Worm (Caenorhabditis elegans): ENCODE results near the gene bbs-2.

The bbs-2 gene

ce11 chrIV:7924975-7925828 is 8.6 kb upstream of the bbs-2 start (continued):
- TF ChIP-seq nhr-111 (GFP tag; optimal IDR thresholded peaks at IDR 0.05) (no peak), T20F7.1 (GFP tag; optimal IDR thresholded peaks at IDR 0.05) (no peak), madf-9 (GFP tag; conservative IDR thresholded peaks at IDR 0.05) (no peak), mdt-29 (GFP tag; IDR thresholded peaks at IDR 0.05) (no peak), unc-130 (GFP tag; optimal IDR thresholded peaks at IDR 0.05) (no peak), arid-1 (GFP tag; conservative IDR thresholded peaks at IDR 0.05) (peak; percentile 32; the same call in 1 of the 2 replicates), ztf-11 (tag; optimal IDR thresholded peaks at IDR 0.05) (no peak), D1046.2 (GFP tag; IDR thresholded peaks at IDR 0.05) (no peak; the same call in 1 of the 2 replicates), lim-7 (GFP tag; IDR thresholded peaks at IDR 0.05) (no peak), zag-1 (tag; optimal IDR thresholded peaks at IDR 0.05) (no peak)

- TF ChIP-seq hmg-1.1 (GFP tag; IDR thresholded peaks at IDR 0.05) (0 out of 2 replicates have a peak, but pooled peaks have one; percentile 25), nhr-76 (tag; optimal IDR thresholded peaks at IDR 0.05) (no peak), pha-4 (GFP tag; IDR thresholded peaks at IDR 0.05) (0 out of 2 replicates have a peak, but pooled peaks have one; percentile 20), pha-4 (tag; optimal IDR thresholded peaks at IDR 0.05) (no peak), rbr-2 (tag; optimal IDR thresholded peaks at IDR 0.05) (peak; percentile 18), unc-62 (GFP tag; optimal IDR thresholded peaks at IDR 0.05 in 1 of 2) (peak in 1 of 2 experiments; percentile 36), unc-62 (tag; optimal IDR thresholded peaks at IDR 0.05) (no peak), dpl-1 (GFP tag; optimal IDR thresholded peaks at IDR 0.05) (peak; percentile 6), set-16 (GFP tag; IDR thresholded peaks at IDR 0.05) (peak; percentile 87; the same call in 1 of the 2 replicates), nhr-25 (tag; optimal IDR thresholded peaks at IDR 0.05; ENCODE audit: borderline replicate concordance, insufficient read depth) (no peak)
These were observed 7.6 kb upstream of the bbs-2 start, which contains the start of gene rps-2 for ce11 chrIV:7926102-7926840. Gene rps-2 (minus strand): TSS chrIV:7926391.

- TF ChIP-seq lin-13 (GFP tag; optimal IDR thresholded peaks at IDR 0.05): no peak
- TF ChIP-seq D1046.2 (GFP tag; IDR thresholded peaks at IDR 0.05): no peak
- TF ChIP-seq sdz-12 (GFP tag; optimal IDR thresholded peaks at IDR 0.05): no peak
- peak; percentile 20 for TF ChIP-seq aha-1 (tag)
- no peak for TF ChIP-seq fkh-10 (GFP tag; optimal IDR thresholded peaks at IDR 0.05)
- TF ChIP-seq nhr-25 (tag; optimal IDR thresholded peaks at IDR 0.05; ENCODE audit: borderline replicate concordance, insufficient read depth): no peak
These were observed 6.6 kb upstream of the bbs-2 start, which contains the start of gene C49H3.12 for ce11 chrIV:7927218-7927617. Gene C49H3.12 (minus strand): TSS chrIV:7927318.

ce11 chrIV:7927852-7928251 is 6.0 kb upstream of the bbs-2 start, which contains the start of gene gcy-8:
Gene gcy-8 (plus strand): TSS chrIV:7928152.
- no peak for TF ChIP-seq Y105C5A.15 (GFP tag; IDR thresholded peaks at IDR 0.05)
- no peak for TF ChIP-seq dpl-1 (GFP tag; optimal IDR thresholded peaks at IDR 0.05)
- no peak for TF ChIP-seq mxl-3 (GFP tag; optimal IDR thresholded peaks at IDR 0.05)
- no peak for TF ChIP-seq arid-1 (GFP tag; conservative IDR thresholded peaks at IDR 0.05)
- no peak for TF ChIP-seq mxl-2 (GFP tag; conservative IDR thresholded peaks at IDR 0.05)
- TF ChIP-seq nhr-41 (GFP tag; IDR thresholded peaks at IDR 0.05): no peak
- TF ChIP-seq dmd-9 (GFP tag; IDR thresholded peaks at IDR 0.05): no peak
- no peak for TF ChIP-seq nhr-48 (tag; optimal IDR thresholded peaks at IDR 0.05)
- no peak for TF ChIP-seq hlh-11 (tag; optimal IDR thresholded peaks at IDR 0.05)
- TF ChIP-seq fkh-10 (GFP tag; optimal IDR thresholded peaks at IDR 0.05): no peak
- no peak for TF ChIP-seq zag-1 (tag; optimal IDR thresholded peaks at IDR 0.05)
- no peak for TF ChIP-seq dmd-8 (GFP tag; IDR thresholded peaks at IDR 0.05)
- TF ChIP-seq snpc-1.2 (GFP tag; IDR thresholded peaks at IDR 0.05): no peak
- TF ChIP-seq lin-1 (GFP tag; IDR thresholded peaks at IDR 0.05): no peak
- TF ChIP-seq nhr-28 (tag; optimal IDR thresholded peaks at IDR 0.05): no peak
- no peak for TF ChIP-seq cey-2 (tag; optimal IDR thresholded peaks at IDR 0.05; ENCODE audit: borderline replicate concordance, insufficient read depth)
- no peak for TF ChIP-seq lim-7 (GFP tag; IDR thresholded peaks at IDR 0.05)
- TF ChIP-seq php-3 (GFP tag; IDR thresholded peaks at IDR 0.05): no peak
